Fruit fly (Drosophila melanogaster) whole organism, pupa: Measurements from ENCODE around the gene CG12182.

Experiments used
- CG14655 ChIP-seq: fragments of 200-800 bp; sonication (Bioruptor generic); optimal IDR thresholded peaks from 3 replicates; lab custom pipeline; 2017; ENCODE audit warnings: mild to moderate bottlenecking, missing biosample characterization, missing genetic modification reagents, missing genetic modification characterization
- CG15710 ChIP-seq: fragments of 200-800 bp; sonication (Bioruptor generic); optimal IDR thresholded peaks from 2 replicates; lab custom pipeline; 2018; ENCODE audit warnings: missing biosample characterization, mild to moderate bottlenecking, missing genetic modification characterization, moderate library complexity
- CG32121 ChIP-seq: fragments of 200-800 bp; sonication (Bioruptor generic); IDR thresholded peaks from 2 replicates; pipeline ENCODE4 v1.3.6; 2022; ENCODE audit warnings: missing biosample characterization, missing genetic modification characterization
- CG4496 ChIP-seq: fragments of 200-800 bp; sonication (Bioruptor generic); IDR thresholded peaks from 3 replicates; pipeline ENCODE4 v1.3.6; 2022; ENCODE audit warnings: missing biosample characterization, missing genetic modification characterization
- CG8159 ChIP-seq: fragments of 200-800 bp; sonication (Bioruptor generic); optimal IDR thresholded peaks from 3 replicates; lab custom pipeline; 2018; ENCODE audit warnings: missing biosample characterization, mild to moderate bottlenecking, missing genetic modification characterization, moderate library complexity
- CG8301 ChIP-seq: fragments of 200-800 bp; sonication (Bioruptor generic); optimal IDR thresholded peaks from 2 replicates; lab custom pipeline; 2018; ENCODE audit warnings: missing biosample characterization, mild to moderate bottlenecking, missing genetic modification characterization
- D1 ChIP-seq: fragments of 200-800 bp; sonication (Bioruptor generic); optimal IDR thresholded peaks from 2 replicates; lab custom pipeline; 2018; ENCODE audit warnings: missing biosample characterization, mild to moderate bottlenecking, missing genetic modification characterization, moderate library complexity
- Pif1B ChIP-seq: fragments of 200-800 bp; sonication (Bioruptor generic); optimal IDR thresholded peaks from 3 replicates; lab custom pipeline; 2016; ENCODE audit warnings: missing biosample characterization, missing genetic modification characterization

- TF ChIP-seq CG8159 (tag; lab: Kevin White, UChicago) (no peak), Pif1B (no peak), D1 (tag; lab: Kevin White, UChicago) (no peak), CG14655 (GFP tag; lab: Kevin White, UChicago) (no peak), CG15710 (tag; lab: Kevin White, UChicago) (no peak), CG32121 (GFP tag; lab: Robert Waterston, UW) (no peak), CG8301 (tag; lab: Kevin White, UChicago) (no peak), CG4496 (GFP tag; lab: Robert Waterston, UW) (no peak)
Observed at dm6 chr3L:2578315-2578714, 21.1 kb downstream of the CG12182 start.
